Worm (Caenorhabditis elegans) whole organism, L4 larva: ENCODE data around the gene slc-25A18.1.

Experiments
- F37D6.2 ChIP-seq: sonication (generic microtip); optimal IDR thresholded peaks from 2 replicates; lab custom pipeline; 2016; ENCODE audit warnings: mild to moderate bottlenecking, missing genetic modification characterization, missing compliant biosample characterization
- T20F7.1 ChIP-seq: fragments of 200-800 bp; sonication (Bioruptor generic); optimal IDR thresholded peaks from 2 replicates; lab custom pipeline; 2018; ENCODE audit warnings: mild to moderate bottlenecking, missing genetic modification characterization, missing compliant biosample characterization
- T26A8.4 ChIP-seq: fragments of 200-800 bp; sonication (Bioruptor generic); IDR thresholded peaks from 2 replicates; pipeline ENCODE4 v1.3.6; 2022; ENCODE audit warnings: missing genetic modification characterization, missing compliant biosample characterization
- Y105C5A.15 ChIP-seq: fragments of 200-800 bp; sonication (Bioruptor generic); IDR thresholded peaks from 2 replicates; pipeline ENCODE4 v1.3.6; 2022; ENCODE audit warnings: missing genetic modification characterization, missing compliant biosample characterization
- aha-1 ChIP-seq: fragments of 150-350 bp; peaks from one replicate; lab custom pipeline; 2014; ENCODE audit warnings: missing biosample characterization, missing genetic modification characterization
- ama-1 ChIP-seq: fragments of 150-350 bp; optimal IDR thresholded peaks from 2 replicates; lab custom pipeline; 2014; ENCODE audit warnings: inconsistent platforms, mixed read lengths
- ces-1 ChIP-seq: fragments of 150-350 bp; sonication (generic microtip); optimal IDR thresholded peaks from 4 replicates; lab custom pipeline; 2014; ENCODE audit warnings: missing biosample characterization, missing genetic modification reagents, missing genetic modification characterization
- daf-16 ChIP-seq, 3 experiments: sonication (generic microtip); optimal IDR thresholded peaks; 2 replicates each; lab custom pipeline; 2016 to 2017; ENCODE audit warnings: missing genetic modification characterization in 3 of 3, missing genetic modification reagents in 3 of 3, mild to moderate bottlenecking in 2 of 3, missing compliant biosample characterization in 2 of 3, missing biosample characterization in 1 of 3, moderate library complexity in 1 of 3
- dve-1 ChIP-seq: sonication (generic microtip); optimal IDR thresholded peaks from 2 replicates; lab custom pipeline; 2017; ENCODE audit warnings: antibody characterized with exemption, mild to moderate bottlenecking, missing genetic modification characterization, missing compliant biosample characterization; ENCODE audit not compliant: insufficient read depth
- egl-43 ChIP-seq: fragments of 200-800 bp; sonication (Bioruptor generic); IDR thresholded peaks from 2 replicates; pipeline ENCODE4 v1.3.6; 2022; ENCODE audit warnings: missing genetic modification reagents, missing genetic modification characterization, missing compliant biosample characterization
- hlh-11 ChIP-seq: fragments of 200-800 bp; sonication (Bioruptor generic); optimal IDR thresholded peaks from 2 replicates; lab custom pipeline; 2018; ENCODE audit warnings: mild to moderate bottlenecking, missing genetic modification characterization, missing compliant biosample characterization
- hlh-30 ChIP-seq: sonication (generic microtip); optimal IDR thresholded peaks from 2 replicates; lab custom pipeline; 2017; ENCODE audit warnings: antibody characterized with exemption, mild to moderate bottlenecking, missing genetic modification characterization, missing compliant biosample characterization; ENCODE audit not compliant: insufficient read depth
- jun-1 ChIP-seq: fragments of 150-350 bp; optimal IDR thresholded peaks from 2 replicates; lab custom pipeline; 2014; ENCODE audit warnings: missing biosample characterization, missing genetic modification reagents, missing genetic modification characterization
- lin-13 ChIP-seq: fragments of 150-350 bp; optimal IDR thresholded peaks from 2 replicates; lab custom pipeline; 2014; ENCODE audit warnings: missing biosample characterization, missing genetic modification reagents, missing genetic modification characterization
- lin-29 ChIP-seq: fragments of 200-800 bp; sonication (Bioruptor generic); IDR thresholded peaks from 2 replicates; pipeline ENCODE4 v1.3.6; 2022; ENCODE audit warnings: missing genetic modification reagents, missing genetic modification characterization, missing compliant biosample characterization
- lin-38 ChIP-seq: fragments of 200-800 bp; sonication (Bioruptor generic); IDR thresholded peaks from 2 replicates; pipeline ENCODE4 v1.3.6; 2022; ENCODE audit warnings: missing genetic modification reagents, missing genetic modification characterization, missing compliant biosample characterization
- lsy-2 ChIP-seq, 2 experiments: fragments of 150-350 bp in 1 of 2; sonication (generic microtip) in 1 of 2; optimal IDR thresholded peaks; 2 replicates each; lab custom pipeline; 2014 to 2017; ENCODE audit warnings: missing biosample characterization in 2 of 2, missing genetic modification characterization in 2 of 2
- madf-5 ChIP-seq, 2 experiments: fragments of 200-800 bp; sonication (Bioruptor generic); IDR thresholded peaks; 2 replicates each; pipeline ENCODE4 v1.3.6; 2022; ENCODE audit warnings: missing compliant biosample characterization in 2 of 2, missing genetic modification characterization in 2 of 2
- mdl-1 ChIP-seq, 2 experiments: fragments of 150-350 bp in 1 of 2; sonication (generic microtip) in 1 of 2; optimal IDR thresholded peaks; 2 replicates each; lab custom pipeline; 2014 to 2017; ENCODE audit warnings: missing biosample characterization in 2 of 2, missing genetic modification characterization in 2 of 2
- mep-1 ChIP-seq: fragments of 150-350 bp; sonication (generic microtip); optimal IDR thresholded peaks from 3 replicates; lab custom pipeline; 2014; ENCODE audit warnings: missing biosample characterization, missing genetic modification characterization
- mes-2 ChIP-seq: sonication (generic microtip); optimal IDR thresholded peaks from 2 replicates; lab custom pipeline; 2016; ENCODE audit warnings: missing genotype, mild to moderate bottlenecking, missing genetic modification characterization, missing compliant biosample characterization; ENCODE audit not compliant: poor library complexity, severe bottlenecking
- mxl-2 ChIP-seq: fragments of 200-800 bp; sonication (Bioruptor generic); conservative IDR thresholded peaks from 2 replicates; pipeline ENCODE4 v1.3.6; 2022; ENCODE audit warnings: missing genetic modification reagents, missing genetic modification characterization, missing compliant biosample characterization
- nhr-11 ChIP-seq: fragments of 150-350 bp; optimal IDR thresholded peaks from 2 replicates; lab custom pipeline; 2014; ENCODE audit warnings: missing biosample characterization, missing genetic modification characterization
- nhr-25 ChIP-seq: sonication (generic microtip); optimal IDR thresholded peaks from 2 replicates; lab custom pipeline; 2017; ENCODE audit warnings: missing genetic modification characterization, mild to moderate bottlenecking, missing compliant biosample characterization, antibody characterized with exemption, moderate library complexity, borderline replicate concordance; ENCODE audit not compliant: insufficient read depth
- nhr-28 ChIP-seq: fragments of 150-350 bp; optimal IDR thresholded peaks from 2 replicates; lab custom pipeline; 2014; ENCODE audit warnings: missing biosample characterization, missing genetic modification characterization
- nhr-42 ChIP-seq: fragments of 200-800 bp; sonication (Bioruptor generic); IDR thresholded peaks from 2 replicates; pipeline ENCODE4 v1.3.6; 2022; ENCODE audit warnings: missing genetic modification characterization, missing compliant biosample characterization
- nhr-6 ChIP-seq: fragments of 150-350 bp; optimal IDR thresholded peaks from 2 replicates; lab custom pipeline; 2014; ENCODE audit warnings: missing biosample characterization, missing genetic modification characterization
- pha-4 ChIP-seq, 2 experiments: fragments of 150-350 bp in 1 of 2; fragments of 200-800 bp in 1 of 2; sonication (Bioruptor generic) in 1 of 2; IDR thresholded peaks in 1 of 2; optimal IDR thresholded peaks in 1 of 2; 2 replicates each; pipeline versions ENCODE4 v1.3.6 to Lab custom; 2014 to 2022; ENCODE audit warnings: missing genetic modification characterization in 2 of 2, missing genetic modification reagents in 2 of 2, missing biosample characterization in 1 of 2, missing compliant biosample characterization in 1 of 2
- php-3 ChIP-seq: fragments of 200-800 bp; sonication (Bioruptor generic); IDR thresholded peaks from 2 replicates; pipeline ENCODE4 v1.3.6; 2022; ENCODE audit warnings: missing genetic modification reagents, missing genetic modification characterization, missing compliant biosample characterization
- pqm-1 ChIP-seq: sonication (generic microtip); optimal IDR thresholded peaks from 2 replicates; lab custom pipeline; 2017; ENCODE audit warnings: missing biosample characterization, missing genetic modification characterization
- snpc-1.2 ChIP-seq: fragments of 200-800 bp; sonication (Bioruptor generic); IDR thresholded peaks from 2 replicates; pipeline ENCODE4 v1.3.6; 2022; ENCODE audit warnings: missing genetic modification reagents, missing genetic modification characterization, missing compliant biosample characterization
- spr-3 ChIP-seq: fragments of 200-800 bp; sonication (Bioruptor generic); optimal IDR thresholded peaks from 2 replicates; lab custom pipeline; 2018; ENCODE audit warnings: mild to moderate bottlenecking, missing genetic modification characterization, missing compliant biosample characterization
- tra-1 ChIP-seq: fragments of 200-800 bp; sonication (Bioruptor generic); IDR thresholded peaks from 2 replicates; pipeline ENCODE4 v1.3.6; 2022; ENCODE audit warnings: missing genetic modification reagents, missing genetic modification characterization, missing compliant biosample characterization
- unc-130 ChIP-seq: sonication (generic microtip); optimal IDR thresholded peaks from 2 replicates; lab custom pipeline; 2016; ENCODE audit warnings: missing genetic modification reagents, missing genetic modification characterization, missing compliant biosample characterization
- zip-11 ChIP-seq: fragments of 200-800 bp; sonication (Bioruptor generic); IDR thresholded peaks from 2 replicates; pipeline ENCODE4 v1.3.6; 2022; ENCODE audit warnings: missing genetic modification characterization, missing compliant biosample characterization
- ztf-11 ChIP-seq: fragments of 150-350 bp; optimal IDR thresholded peaks from 2 replicates; lab custom pipeline; 2014; ENCODE audit warnings: missing biosample characterization, missing genetic modification characterization
- ztf-7 ChIP-seq: fragments of 150-350 bp; optimal IDR thresholded peaks from 2 replicates; lab custom pipeline; 2014; ENCODE audit warnings: missing biosample characterization, missing genetic modification characterization

The slc-25A18.1 gene

DNA sequence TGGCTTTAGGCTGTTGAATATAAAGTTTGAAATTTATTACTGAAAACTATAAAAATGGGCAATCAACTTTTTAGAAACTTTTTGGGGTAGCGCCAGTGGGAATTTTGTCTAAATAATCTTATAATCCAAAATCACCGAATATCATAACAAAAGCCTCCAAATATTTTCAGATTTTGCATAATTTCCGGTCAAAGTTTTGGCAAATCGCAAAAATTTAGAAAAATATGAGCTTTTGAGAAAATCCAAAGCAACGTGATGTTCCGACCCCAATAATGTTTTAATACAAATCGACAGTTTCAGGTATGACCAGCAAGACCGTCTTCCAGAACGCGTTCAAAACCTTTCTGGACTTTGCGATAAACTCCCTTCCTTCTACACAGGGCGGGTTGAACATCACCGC is 24.4 kb downstream of the slc-25A18.1 start, which contains the start of gene emre-1 (continued):
- TF ChIP-seq lin-13 (GFP tag; lab: Kevin White, UChicago) (no peak), pha-4 (GFP tag; IDR thresholded peaks at IDR 0.05; lab: Robert Waterston, UW) (no peak), pha-4 (tag; optimal IDR thresholded peaks at IDR 0.05; lab: Kevin White, UChicago) (no peak)

- TF ChIP-seq ztf-7 (tag; lab: Kevin White, UChicago) (peak; percentile 32), lsy-2 (tag; optimal IDR thresholded peaks at IDR 0.05; lab: Kevin White, UChicago) (peak in 1 of 2 experiments; percentile 64), nhr-42 (GFP tag; lab: Robert Waterston, UW) (no peak), pha-4 (GFP tag; IDR thresholded peaks at IDR 0.05; lab: Robert Waterston, UW) (no peak), pha-4 (tag; optimal IDR thresholded peaks at IDR 0.05; lab: Kevin White, UChicago) (peak; percentile 62), aha-1 (tag; lab: Kevin White, UChicago) (no peak), nhr-25 (tag; lab: Kevin White, UChicago) (peak; percentile 55), hlh-11 (peak; percentile 13), unc-130 (GFP tag; lab: Kevin White, UChicago) (no peak), daf-16 (GFP tag; optimal IDR thresholded peaks at IDR 0.05; lab: Kevin White, UChicago) (peak in 1 of 2 experiments; percentile 66), daf-16 (tag; optimal IDR thresholded peaks at IDR 0.05; lab: Kevin White, UChicago) (peak; percentile 38), spr-3 (GFP tag; lab: Kevin White, UChicago) (no peak), T26A8.4 (GFP tag; lab: Robert Waterston, UW) (peak; percentile 27; the same call in 1 of the 2 replicates), Y105C5A.15 (GFP tag; lab: Robert Waterston, UW) (no peak), nhr-11 (tag; lab: Kevin White, UChicago) (no peak), nhr-6 (tag; lab: Kevin White, UChicago) (no peak), mep-1 (peak; percentile 62), ztf-11 (tag; lab: Kevin White, UChicago) (no peak), hlh-30 (peak; percentile 19), ces-1 (GFP tag; lab: Kevin White, UChicago) (no peak), ama-1 (peak; percentile 76), lin-38 (GFP tag; lab: Robert Waterston, UW) (peak; percentile 13; the same call in 1 of the 2 replicates), dve-1 (tag; lab: Kevin White, UChicago) (peak; percentile 53), T20F7.1 (peak; percentile 27), zip-11 (GFP tag; lab: Robert Waterston, UW) (no peak), php-3 (GFP tag; lab: Robert Waterston, UW) (no peak), nhr-28 (no peak), jun-1 (tag; lab: Kevin White, UChicago) (no peak), tra-1 (GFP tag; lab: Robert Waterston, UW) (no peak), madf-5 (GFP tag; IDR thresholded peaks at IDR 0.05; lab: Robert Waterston, UW) (no peak), lin-29 (no peak), F37D6.2 (tag; lab: Kevin White, UChicago) (no peak), mes-2 (tag; lab: Kevin White, UChicago) (peak; percentile 47), egl-43 (GFP tag; lab: Robert Waterston, UW) (no peak), lin-13 (GFP tag; lab: Kevin White, UChicago) (peak; percentile 58), pqm-1 (no peak), mxl-2 (GFP tag; lab: Robert Waterston, UW) (no peak), mdl-1 (tag; optimal IDR thresholded peaks at IDR 0.05; lab: Kevin White, UChicago) (no peak), snpc-1.2 (GFP tag; lab: Robert Waterston, UW) (no peak)
These were observed 25.0 kb downstream of the slc-25A18.1 start for ce11 chrX:14978756-14979155.
